Worm (Caenorhabditis elegans) whole organism, mixed stage, embryonic: ENCODE measurements around the gene T26E4.7.

Experiments
- M03D4.4 ChIP-seq: sonication (generic microtip); optimal IDR thresholded peaks from 2 replicates; lab custom pipeline; 2017; ENCODE audit warnings: mild to moderate bottlenecking, missing genetic modification characterization, missing compliant biosample characterization
- bed-3 ChIP-seq: fragments of 200-800 bp; sonication (Bioruptor generic); optimal IDR thresholded peaks from 3 replicates; lab custom pipeline; 2018; ENCODE audit warnings: mild to moderate bottlenecking, missing genetic modification characterization, moderate library complexity, missing compliant biosample characterization
- ceh-39 ChIP-seq: fragments of 150-350 bp; optimal IDR thresholded peaks from 2 replicates; lab custom pipeline; 2014; ENCODE audit warnings: missing biosample characterization, missing genetic modification characterization
- ceh-43 ChIP-seq: fragments of 200-800 bp; sonication (Bioruptor generic); optimal IDR thresholded peaks from 2 replicates; lab custom pipeline; 2018; ENCODE audit warnings: mild to moderate bottlenecking, missing genetic modification characterization, moderate library complexity, missing compliant biosample characterization
- ceh-83 ChIP-seq: fragments of 200-800 bp; sonication (Bioruptor generic); optimal IDR thresholded peaks from 2 replicates; lab custom pipeline; 2018; ENCODE audit warnings: mild to moderate bottlenecking, missing genetic modification characterization, missing compliant biosample characterization
- ces-1 ChIP-seq: fragments of 150-350 bp; optimal IDR thresholded peaks from 2 replicates; lab custom pipeline; 2014; ENCODE audit warnings: missing biosample characterization, missing genetic modification reagents, missing genetic modification characterization
- drap-1 ChIP-seq: fragments of 200-800 bp; sonication (Bioruptor generic); optimal IDR thresholded peaks from 3 replicates; lab custom pipeline; 2018; ENCODE audit warnings: mild to moderate bottlenecking, missing genetic modification characterization, missing compliant biosample characterization
- elt-1 ChIP-seq: sonication (generic microtip); optimal IDR thresholded peaks from 2 replicates; lab custom pipeline; 2017; ENCODE audit warnings: missing genetic modification characterization, mild to moderate bottlenecking, missing compliant biosample characterization, antibody characterized with exemption, moderate library complexity, borderline replicate concordance; ENCODE audit not compliant: insufficient read depth
- elt-3 ChIP-seq: fragments of 150-350 bp; optimal IDR thresholded peaks from 2 replicates; lab custom pipeline; 2014; ENCODE audit warnings: missing biosample characterization, missing genetic modification characterization
- ham-2 ChIP-seq: fragments of 200-800 bp; sonication (Bioruptor generic); optimal IDR thresholded peaks from 2 replicates; lab custom pipeline; 2018; ENCODE audit warnings: mild to moderate bottlenecking, missing genetic modification characterization, missing compliant biosample characterization
- lin-32 ChIP-seq: fragments of 200-800 bp; sonication (Bioruptor generic); optimal IDR thresholded peaks from 2 replicates; lab custom pipeline; 2018; ENCODE audit warnings: mild to moderate bottlenecking, missing genetic modification characterization, missing compliant biosample characterization
- lsy-2 ChIP-seq: fragments of 150-350 bp; optimal IDR thresholded peaks from 2 replicates; lab custom pipeline; 2014; ENCODE audit warnings: missing biosample characterization, missing genetic modification characterization
- mab-5 ChIP-seq: fragments of 150-350 bp; optimal IDR thresholded peaks from 2 replicates; lab custom pipeline; 2014; ENCODE audit warnings: missing biosample characterization, missing genetic modification characterization
- mls-2 ChIP-seq: sonication (generic microtip); optimal IDR thresholded peaks from 2 replicates; lab custom pipeline; 2016; ENCODE audit warnings: mild to moderate bottlenecking, missing genetic modification characterization, moderate library complexity, missing compliant biosample characterization
- nhr-2 ChIP-seq: fragments of 150-350 bp; optimal IDR thresholded peaks from 2 replicates; lab custom pipeline; 2014; ENCODE audit warnings: missing biosample characterization, missing genetic modification characterization
- nhr-237 ChIP-seq: fragments of 150-350 bp; optimal IDR thresholded peaks from 2 replicates; lab custom pipeline; 2014; ENCODE audit warnings: missing biosample characterization, missing genetic modification characterization
- nhr-28 ChIP-seq: fragments of 150-350 bp; optimal IDR thresholded peaks from 2 replicates; lab custom pipeline; 2014; ENCODE audit warnings: missing biosample characterization, missing genetic modification characterization
- nhr-76 ChIP-seq: sonication (generic microtip); optimal IDR thresholded peaks from 2 replicates; lab custom pipeline; 2017; ENCODE audit warnings: missing biosample characterization, missing genetic modification characterization
- pha-4 ChIP-seq: fragments of 150-350 bp; optimal IDR thresholded peaks from 2 replicates; lab custom pipeline; 2018; ENCODE audit warnings: missing biosample characterization, missing genetic modification reagents, missing genetic modification characterization
- sem-2 ChIP-seq: fragments of 200-800 bp; sonication (Bioruptor generic); optimal IDR thresholded peaks from 2 replicates; lab custom pipeline; 2018; ENCODE audit warnings: mild to moderate bottlenecking, missing genetic modification characterization, missing compliant biosample characterization
- sptf-1 ChIP-seq: sonication (generic microtip); optimal IDR thresholded peaks from 2 replicates; lab custom pipeline; 2017; ENCODE audit warnings: mild to moderate bottlenecking, missing genetic modification characterization, moderate library complexity, missing compliant biosample characterization
- tbx-8 ChIP-seq: fragments of 200-800 bp; sonication (Bioruptor generic); optimal IDR thresholded peaks from 2 replicates; lab custom pipeline; 2018; ENCODE audit warnings: mild to moderate bottlenecking, missing genetic modification characterization, moderate library complexity, missing compliant biosample characterization
- unc-120 ChIP-seq: sonication (generic microtip); optimal IDR thresholded peaks from 2 replicates; lab custom pipeline; 2017; ENCODE audit warnings: missing genetic modification characterization, missing compliant biosample characterization; ENCODE audit not compliant: poor library complexity, severe bottlenecking
- unc-39 ChIP-seq: fragments of 150-350 bp; optimal IDR thresholded peaks from 2 replicates; lab custom pipeline; 2014; ENCODE audit warnings: missing biosample characterization, missing genetic modification characterization
- unc-62 ChIP-seq: fragments of 150-350 bp; optimal IDR thresholded peaks from 2 replicates; lab custom pipeline; 2014; ENCODE audit warnings: missing biosample characterization, missing genetic modification reagents, missing genetic modification characterization
- zip-8 ChIP-seq: fragments of 150-350 bp; optimal IDR thresholded peaks from 2 replicates; lab custom pipeline; 2014; ENCODE audit warnings: missing biosample characterization, missing genetic modification characterization
- ztf-11 ChIP-seq: fragments of 150-350 bp; optimal IDR thresholded peaks from 2 replicates; lab custom pipeline; 2014; ENCODE audit warnings: missing biosample characterization, missing genetic modification characterization

T26E4.7 gene

ce11 chrV:15773941-15774340 is 19.4 kb upstream of the T26E4.7 start:
- TF ChIP-seq elt-3 (no peak), ceh-39 (tag; lab: Kevin White, UChicago) (no peak), drap-1 (GFP tag; lab: Kevin White, UChicago) (no peak), bed-3 (GFP tag; lab: Kevin White, UChicago) (no peak), mab-5 (no peak), lin-32 (GFP tag; lab: Kevin White, UChicago) (no peak), ceh-43 (no peak)

ce11 chrV:15776651-15777050 is 16.7 kb upstream of the T26E4.7 start, which contains the start of gene nhr-283:
TSS of gene nhr-283 (minus strand) at chrV:15776751.
- no peak for TF ChIP-seq nhr-76 (tag; lab: Kevin White, UChicago)
- no peak for TF ChIP-seq drap-1 (GFP tag; lab: Kevin White, UChicago)
- TF ChIP-seq ztf-11 (tag; lab: Kevin White, UChicago): no peak
- no peak for TF ChIP-seq lin-32 (GFP tag; lab: Kevin White, UChicago)

- TF ChIP-seq nhr-28 (tag; lab: Kevin White, UChicago): no peak
- TF ChIP-seq unc-39 (tag; lab: Kevin White, UChicago): no peak
- no peak for TF ChIP-seq unc-62
- TF ChIP-seq lsy-2 (tag; lab: Kevin White, UChicago): no peak
- no peak for TF ChIP-seq ztf-11 (tag; lab: Kevin White, UChicago)
Measured at ce11 chrV:15779128-15779729, 14.1 kb upstream of the T26E4.7 start, which contains the start of the genes nhr-285 and irld-52. TSS of gene nhr-285 (minus strand) at chrV:15779228. TSS of gene irld-52 (plus strand) at chrV:15779679.

ce11 chrV:15781086-15781485 is 12.3 kb upstream of the T26E4.7 start, which contains the start of gene T26E4.2:
TSS of gene T26E4.2 (plus strand) at chrV:15781386.
- TF ChIP-seq ztf-11 (tag; lab: Kevin White, UChicago): no peak
- TF ChIP-seq nhr-2: no peak
- TF ChIP-seq lsy-2 (tag; lab: Kevin White, UChicago): no peak
- TF ChIP-seq bed-3 (GFP tag; lab: Kevin White, UChicago): no peak

ce11 chrV:15782494-15782893 is 10.9 kb upstream of the T26E4.7 start, which contains the start of gene T26E4.3:
TSS of gene T26E4.3 (plus strand) at chrV:15782794.
- TF ChIP-seq pha-4 (tag; lab: Kevin White, UChicago) (no peak), sem-2 (GFP tag; lab: Kevin White, UChicago) (no peak), tbx-8 (GFP tag; lab: Kevin White, UChicago) (no peak), mab-5 (no peak), elt-3 (no peak), elt-1 (tag; lab: Kevin White, UChicago) (no peak), nhr-237 (tag; lab: Kevin White, UChicago) (no peak), mls-2 (tag; lab: Kevin White, UChicago) (no peak), ztf-11 (tag; lab: Kevin White, UChicago) (no peak), M03D4.4 (no peak)
- TF ChIP-seq, all 35 proteins: peak for 0

ce11 chrV:15792409-15792808 is 961 bp upstream of the T26E4.7 start, which contains the start of gene T26E4.4:
TSS of gene T26E4.4 (minus strand) at chrV:15792509.
- TF ChIP-seq sptf-1 (tag; lab: Kevin White, UChicago): no peak
- no peak for TF ChIP-seq ceh-83
- no peak for TF ChIP-seq elt-3
- no peak for TF ChIP-seq drap-1 (GFP tag; lab: Kevin White, UChicago)
- TF ChIP-seq mls-2 (tag; lab: Kevin White, UChicago): no peak
- no peak for TF ChIP-seq unc-39 (tag; lab: Kevin White, UChicago)
- no peak for TF ChIP-seq ceh-43
- no peak for TF ChIP-seq ceh-39 (tag; lab: Kevin White, UChicago)
- no peak for TF ChIP-seq ztf-11 (tag; lab: Kevin White, UChicago)
- TF ChIP-seq elt-1 (tag; lab: Kevin White, UChicago): no peak
- TF ChIP-seq nhr-28 (tag; lab: Kevin White, UChicago): no peak
- no peak for TF ChIP-seq bed-3 (GFP tag; lab: Kevin White, UChicago)
- no peak for TF ChIP-seq ham-2 (GFP tag; lab: Kevin White, UChicago)
- no peak for TF ChIP-seq ces-1 (GFP tag; lab: Kevin White, UChicago)
- no peak for TF ChIP-seq unc-120 (tag; lab: Kevin White, UChicago)
- TF ChIP-seq lin-32 (GFP tag; lab: Kevin White, UChicago): no peak
- TF ChIP-seq zip-8 (tag; lab: Kevin White, UChicago): no peak
